Worm (Caenorhabditis elegans) whole organism, L4/young adult: ENCODE results near the gene ncl-1.

Experiments
- W03F9.2 ChIP-seq: fragments of 150-350 bp; optimal IDR thresholded peaks from 2 replicates; lab custom pipeline; 2014; ENCODE audit warnings: missing biosample characterization, missing genetic modification characterization
- dao-5 ChIP-seq: sonication (generic microtip); optimal IDR thresholded peaks from 2 replicates; lab custom pipeline; 2016; ENCODE audit warnings: missing genotype, missing genetic modification characterization, moderate library complexity, missing compliant biosample characterization

ce11 chrIII:7723412-7724068, 4.0 kb downstream of the ncl-1 start:
- TF ChIP-seq W03F9.2, result peak; percentile 37
- TF ChIP-seq dao-5 (tag; lab: Kevin White, UChicago), result no peak
